Worm (Caenorhabditis elegans): ENCODE measurements around the gene fbxb-18.

DNA sequence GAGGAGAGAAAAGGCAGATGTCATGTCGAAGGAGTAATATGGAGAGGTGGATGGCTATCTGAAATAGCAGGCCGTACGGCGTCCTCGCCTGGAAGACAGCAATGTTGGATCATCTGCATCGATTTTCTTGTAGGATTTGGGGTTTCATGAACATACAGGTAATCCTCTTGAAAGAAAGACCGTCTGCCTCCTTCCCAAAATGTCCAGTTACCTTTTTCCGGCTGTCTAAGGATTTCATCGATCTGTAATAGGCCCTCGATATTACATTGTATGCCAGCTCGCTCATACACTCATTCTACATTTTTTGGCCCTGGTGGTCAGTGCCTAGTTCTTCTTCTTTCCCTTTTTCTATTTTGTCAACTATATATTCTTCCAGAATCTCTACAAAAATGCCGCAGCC lies 33.7 kb upstream of the fbxb-18 start, which contains the start of the genes fbxb-5 and btb-8:
- TF ChIP-seq ama-1 (optimal IDR thresholded peaks at IDR 0.05) (no peak), ceh-13 (GFP tag; optimal IDR thresholded peaks at IDR 0.05) (no peak), hmbx-1 (tag; optimal IDR thresholded peaks at IDR 0.05) (no peak), tbx-37 (GFP tag; conservative IDR thresholded peaks at IDR 0.05) (no peak), flt-1 (GFP tag; IDR thresholded peaks at IDR 0.05) (no peak), sea-1 (GFP tag; conservative IDR thresholded peaks at IDR 0.05) (no peak), aly-1 (tag; optimal IDR thresholded peaks at IDR 0.05) (no peak), scrt-1 (GFP tag; IDR thresholded peaks at IDR 0.05) (no peak), ets-7 (tag; optimal IDR thresholded peaks at IDR 0.05) (no peak), tbx-11 (GFP tag; IDR thresholded peaks at IDR 0.05) (no peak), F13C5.2 (tag; optimal IDR thresholded peaks at IDR 0.05) (no peak), pes-1 (GFP tag; IDR thresholded peaks at IDR 0.05) (no peak)

Measured in whole organism, early embryonic.